Worm (Caenorhabditis elegans) whole organism, L4 larva: ENCODE measurements around the gene Y17D7B.2.

Experiments
- Y75B8A.6 ChIP-seq: fragments of 200-800 bp; sonication (Bioruptor generic); IDR thresholded peaks from 2 replicates; pipeline ENCODE4 v1.3.6; 2022; ENCODE audit warnings: missing genetic modification reagents, missing genetic modification characterization, missing compliant biosample characterization
- aha-1 ChIP-seq: fragments of 150-350 bp; peaks from one replicate; lab custom pipeline; 2014; ENCODE audit warnings: missing biosample characterization, missing genetic modification characterization
- ama-1 ChIP-seq: fragments of 150-350 bp; optimal IDR thresholded peaks from 2 replicates; lab custom pipeline; 2014; ENCODE audit warnings: inconsistent platforms, mixed read lengths
- nhr-237 ChIP-seq: sonication (generic microtip); optimal IDR thresholded peaks from 2 replicates; lab custom pipeline; 2017; ENCODE audit warnings: missing biosample characterization, missing genetic modification characterization
- nhr-77 ChIP-seq: fragments of 150-350 bp; optimal IDR thresholded peaks from 2 replicates; lab custom pipeline; 2014; ENCODE audit warnings: missing biosample characterization, missing genetic modification characterization
- unc-62 ChIP-seq, 3 experiments: fragments of 150-350 bp in 1 of 3; sonication (generic microtip); optimal IDR thresholded peaks in 2 of 3; peaks in 1 of 3; 1 replicate in 1 of 3; 2 replicates in 2 of 3; lab custom pipeline; 2014 to 2017; ENCODE audit warnings: missing biosample characterization in 3 of 3, missing genetic modification characterization in 3 of 3, missing genetic modification reagents in 3 of 3, missing genotype in 1 of 3
- zip-2 ChIP-seq: fragments of 150-350 bp; optimal IDR thresholded peaks from 2 replicates; lab custom pipeline; 2014; ENCODE audit warnings: missing biosample characterization, missing genetic modification characterization

DNA sequence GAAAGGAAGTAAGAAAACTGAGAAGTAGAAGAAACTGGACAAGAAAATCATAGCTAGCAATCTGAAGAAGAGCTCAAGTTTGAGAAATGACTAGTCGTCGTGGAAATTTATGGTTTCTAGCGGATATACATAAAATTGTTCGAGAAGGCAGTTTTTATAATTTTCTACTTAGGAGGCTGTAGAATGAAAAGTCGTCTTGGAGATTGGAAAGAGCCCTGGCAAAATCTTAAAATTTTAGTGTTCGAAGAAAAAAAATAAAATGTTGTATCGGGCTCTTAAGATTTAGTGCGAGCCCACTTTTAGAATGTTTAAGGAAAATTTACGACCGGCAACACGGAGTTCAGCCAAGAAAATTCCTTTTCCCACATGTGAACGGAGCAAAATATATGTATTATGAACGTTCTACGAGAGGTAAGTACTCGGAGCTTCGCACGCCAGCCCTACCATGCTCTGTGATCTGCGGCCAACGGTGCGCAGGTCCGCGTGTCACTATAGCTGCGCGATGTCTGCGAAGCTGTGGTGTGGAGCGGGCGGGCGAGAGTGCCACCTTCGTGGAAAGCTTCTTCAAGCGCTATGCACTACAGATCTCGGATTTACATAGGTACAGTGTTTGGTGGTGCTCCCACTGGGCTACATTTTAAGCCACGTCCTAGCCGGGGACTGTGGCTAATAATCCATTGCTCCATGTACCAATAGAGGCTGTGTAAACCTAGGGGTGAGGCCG, 40.4 kb upstream of the Y17D7B.2 start, which contains the start of gene clec-251:
- TF ChIP-seq nhr-77 (tag; lab: Kevin White, UChicago) (no peak), Y75B8A.6 (GFP tag; lab: Robert Waterston, UW) (no peak), aha-1 (tag; lab: Kevin White, UChicago) (peak; percentile 35), nhr-237 (tag; lab: Kevin White, UChicago) (no peak), unc-62 (GFP tag; optimal IDR thresholded peaks at IDR 0.05 in 1 of 2; lab: Kevin White, UChicago) (no peak), unc-62 (tag; optimal IDR thresholded peaks at IDR 0.05; lab: Kevin White, UChicago) (no peak), zip-2 (tag; lab: Kevin White, UChicago) (no peak), ama-1 (no peak)
